Worm (Caenorhabditis elegans): ENCODE results near the gene nspd-2.
"Not testable (repeated sequence)": the region's sequence is repeated elsewhere in the genome, so short reads cannot be mapped to it uniquely, and the experiment has no call there.

Gene nspd-2

DNA sequence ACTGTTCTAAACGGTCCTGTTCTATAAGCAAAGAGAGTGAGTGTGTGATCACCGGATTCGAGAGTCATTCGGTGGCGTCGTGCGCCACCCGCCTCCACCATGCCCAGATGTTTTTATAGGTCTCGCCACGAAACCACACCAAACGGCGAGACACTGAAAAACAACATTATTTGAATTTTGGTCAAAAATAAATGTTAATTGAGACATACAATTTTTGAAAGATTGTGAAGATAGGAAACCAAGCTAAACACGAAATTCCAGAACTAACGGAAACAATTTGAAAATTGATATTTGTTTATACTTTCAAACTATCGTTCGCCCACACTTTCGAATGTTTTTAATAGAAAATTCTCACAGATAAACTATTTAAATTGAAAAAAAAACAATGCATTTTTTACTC, 19.4 kb upstream of the nspd-2 start, which contains the start of gene catp-6:
TSS of gene catp-6 (minus strand) at position 101 of the 400 bp plus-strand sequence.
- TF ChIP-seq flt-1 (GFP tag; IDR thresholded peaks at IDR 0.05), result no peak
- TF ChIP-seq ama-1 (optimal IDR thresholded peaks at IDR 0.05), result no peak
- TF ChIP-seq scrt-1 (GFP tag; IDR thresholded peaks at IDR 0.05), result no peak
- TF ChIP-seq hnd-1 (tag; optimal IDR thresholded peaks at IDR 0.05), result no peak
- TF ChIP-seq pes-1 (GFP tag; IDR thresholded peaks at IDR 0.05), result no peak
- TF ChIP-seq tbx-37 (GFP tag; conservative IDR thresholded peaks at IDR 0.05), result no peak
- TF ChIP-seq tbx-11 (GFP tag; IDR thresholded peaks at IDR 0.05), result no peak
- no peak for TF ChIP-seq F13C5.2 (tag; optimal IDR thresholded peaks at IDR 0.05)
- no peak for TF ChIP-seq aly-1 (tag; optimal IDR thresholded peaks at IDR 0.05)
- TF ChIP-seq hmg-4 (GFP tag; optimal IDR thresholded peaks at IDR 0.05), result no peak

DNA sequence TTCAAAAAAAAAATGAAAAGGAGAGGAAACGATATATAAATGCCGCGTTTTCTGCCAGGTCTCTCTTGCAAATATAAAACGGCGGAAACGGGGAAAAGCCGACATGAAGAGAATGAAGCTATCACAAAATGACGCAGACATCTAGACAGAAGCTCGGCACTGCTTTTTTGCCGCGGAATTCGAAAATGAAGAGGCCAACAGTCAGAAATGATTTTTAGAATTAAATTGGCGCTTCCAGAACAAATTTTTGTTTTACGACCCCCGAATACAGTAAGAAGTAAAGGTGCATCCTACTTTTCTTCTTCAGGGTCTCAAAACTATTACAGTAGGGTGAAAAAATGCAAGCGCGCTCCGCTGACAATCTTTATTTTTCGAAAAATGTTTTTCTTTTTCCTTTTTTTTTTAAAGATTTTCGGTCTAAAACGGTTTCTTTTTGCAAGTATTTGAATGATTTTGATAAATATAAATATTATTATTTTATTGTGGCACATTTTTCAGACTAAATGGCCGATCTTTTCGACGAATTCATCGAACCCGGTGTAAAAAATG, 18.6 kb upstream of the nspd-2 start, which contains the start of gene mtr-4:
TSS of gene mtr-4 (plus strand) at position 499 of the 549 bp plus-strand sequence.
- TF ChIP-seq tbx-11 (GFP tag; IDR thresholded peaks at IDR 0.05) (no peak), F13C5.2 (tag; optimal IDR thresholded peaks at IDR 0.05) (no peak), sea-1 (GFP tag; conservative IDR thresholded peaks at IDR 0.05) (no peak), tbx-37 (GFP tag; conservative IDR thresholded peaks at IDR 0.05) (no peak), B0310.2 (tag; optimal IDR thresholded peaks at IDR 0.05) (no peak), hmg-4 (GFP tag; optimal IDR thresholded peaks at IDR 0.05) (no peak), hnd-1 (tag; optimal IDR thresholded peaks at IDR 0.05) (no peak), scrt-1 (GFP tag; IDR thresholded peaks at IDR 0.05) (no peak), hmbx-1 (tag; optimal IDR thresholded peaks at IDR 0.05) (no peak), flt-1 (GFP tag; IDR thresholded peaks at IDR 0.05) (no peak), pes-1 (GFP tag; IDR thresholded peaks at IDR 0.05) (no peak), ets-7 (tag; optimal IDR thresholded peaks at IDR 0.05) (no peak)

DNA sequence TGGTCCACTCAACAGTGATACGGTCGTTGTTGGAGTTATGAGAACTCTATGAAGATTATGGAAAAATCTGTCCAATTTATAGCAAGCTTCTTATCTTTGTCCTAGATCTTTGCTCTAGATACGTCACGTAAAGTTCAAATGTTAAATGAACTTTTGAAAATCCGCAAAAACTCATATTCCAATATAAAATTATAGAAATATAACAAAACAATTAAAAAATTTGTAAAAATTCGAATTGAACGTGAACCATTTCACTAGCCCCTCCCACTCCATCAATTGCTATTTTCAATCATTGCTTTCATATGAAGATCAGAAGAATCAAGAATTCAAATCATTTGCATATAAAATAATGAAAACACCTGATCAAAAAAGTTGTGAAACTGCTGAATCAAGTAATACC, 11.3 kb upstream of the nspd-2 start, which contains the start of gene kin-21:
TSS of gene kin-21 (plus strand) at position 301 of the 400 bp plus-strand sequence.
- TF ChIP-seq ceh-13 (GFP tag; optimal IDR thresholded peaks at IDR 0.05), result no peak
- TF ChIP-seq F13C5.2 (tag; optimal IDR thresholded peaks at IDR 0.05), result no peak

DNA sequence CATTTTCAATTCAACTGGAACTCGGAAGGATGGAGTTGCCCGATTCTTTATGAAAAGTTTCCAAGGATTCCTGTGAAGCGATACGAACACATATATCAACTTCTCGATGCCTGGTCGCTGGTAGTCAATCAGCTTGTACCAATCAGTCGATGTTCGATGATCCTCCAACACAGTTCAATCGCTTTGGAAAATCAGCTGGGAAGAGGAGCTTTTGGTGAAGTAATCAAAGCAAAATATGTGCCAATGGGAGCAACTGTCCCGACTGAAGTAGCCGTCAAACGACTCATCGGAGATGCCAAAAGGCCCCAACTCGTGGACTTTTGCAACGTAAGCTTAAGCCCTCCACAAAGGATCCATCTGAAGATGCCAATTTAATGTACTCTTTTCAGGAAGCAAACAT, 10.5 kb upstream of the nspd-2 start:
- TF ChIP-seq aly-1 (tag; optimal IDR thresholded peaks at IDR 0.05) (no peak), scrt-1 (GFP tag; IDR thresholded peaks at IDR 0.05) (no peak), pes-1 (GFP tag; IDR thresholded peaks at IDR 0.05) (no peak), ceh-36 (tag; optimal IDR thresholded peaks at IDR 0.05) (no peak), hnd-1 (tag; optimal IDR thresholded peaks at IDR 0.05) (no peak), tra-4 (tag; optimal IDR thresholded peaks at IDR 0.05) (no peak), ceh-13 (GFP tag; optimal IDR thresholded peaks at IDR 0.05) (no peak), ama-1 (optimal IDR thresholded peaks at IDR 0.05) (no peak), hmg-4 (GFP tag; optimal IDR thresholded peaks at IDR 0.05) (no peak), tbx-37 (GFP tag; conservative IDR thresholded peaks at IDR 0.05) (no peak), flt-1 (GFP tag; IDR thresholded peaks at IDR 0.05) (no peak), F13C5.2 (tag; optimal IDR thresholded peaks at IDR 0.05) (no peak)

DNA sequence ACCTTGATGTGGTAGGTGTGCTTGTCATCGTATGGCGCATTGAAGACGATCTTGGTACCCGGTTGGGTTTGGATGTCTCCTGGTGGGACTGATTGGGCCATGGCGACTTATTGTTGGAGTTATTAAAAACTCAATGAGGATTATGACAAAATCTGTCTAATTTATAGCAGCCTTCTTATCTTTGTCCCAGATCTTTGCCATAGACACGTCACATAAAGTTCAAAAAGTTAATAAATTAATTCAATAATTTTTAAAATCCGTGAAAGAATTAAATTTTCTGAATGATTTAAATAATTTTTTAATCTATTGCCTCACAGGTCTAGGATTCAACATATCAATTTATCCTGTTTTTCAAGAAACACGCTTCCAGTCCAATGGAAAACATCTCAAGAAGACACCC, 7.5 kb upstream of the nspd-2 start, which contains the start of gene msp-81:
TSS of gene msp-81 (minus strand) at position 101 of the 400 bp plus-strand sequence.
- TF ChIP-seq tbx-11 (GFP tag; IDR thresholded peaks at IDR 0.05) (no peak), ama-1 (optimal IDR thresholded peaks at IDR 0.05) (no peak), F13C5.2 (tag; optimal IDR thresholded peaks at IDR 0.05) (no peak), aly-1 (tag; optimal IDR thresholded peaks at IDR 0.05) (no peak), scrt-1 (GFP tag; IDR thresholded peaks at IDR 0.05) (no peak), tra-4 (tag; optimal IDR thresholded peaks at IDR 0.05) (no peak), ets-7 (tag; optimal IDR thresholded peaks at IDR 0.05) (no peak), sea-1 (GFP tag; conservative IDR thresholded peaks at IDR 0.05) (no peak), hnd-1 (tag; optimal IDR thresholded peaks at IDR 0.05) (no peak), tbx-37 (GFP tag; conservative IDR thresholded peaks at IDR 0.05) (no peak), ceh-13 (GFP tag; optimal IDR thresholded peaks at IDR 0.05) (no peak), flt-1 (GFP tag; IDR thresholded peaks at IDR 0.05) (no peak)

DNA sequence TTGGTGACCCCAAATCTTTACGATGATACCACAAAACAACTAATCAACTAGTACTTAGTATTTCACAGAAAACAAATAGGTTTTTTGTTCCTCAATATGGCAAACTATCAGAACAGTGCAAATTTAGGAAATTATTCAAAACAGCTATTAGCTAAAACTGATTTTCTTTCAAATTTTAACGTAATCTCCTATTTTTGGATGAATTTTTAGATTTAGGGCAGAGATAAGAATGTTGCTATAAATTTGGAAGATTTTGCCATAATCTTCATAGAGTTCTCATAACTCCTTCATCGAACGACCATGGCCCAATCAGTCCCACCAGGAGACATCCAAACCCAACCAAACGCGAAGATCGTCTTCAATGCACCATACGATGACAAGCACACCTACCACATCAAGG, 6.5 kb upstream of the nspd-2 start, which contains the start of gene msp-10:
TSS of gene msp-10 (plus strand) at position 301 of the 400 bp plus-strand sequence.
- not testable (repeated sequence) for TF ChIP-seq ama-1 (optimal IDR thresholded peaks at IDR 0.05); tbx-11 (GFP tag; IDR thresholded peaks at IDR 0.05); tra-4 (tag; optimal IDR thresholded peaks at IDR 0.05)

DNA sequence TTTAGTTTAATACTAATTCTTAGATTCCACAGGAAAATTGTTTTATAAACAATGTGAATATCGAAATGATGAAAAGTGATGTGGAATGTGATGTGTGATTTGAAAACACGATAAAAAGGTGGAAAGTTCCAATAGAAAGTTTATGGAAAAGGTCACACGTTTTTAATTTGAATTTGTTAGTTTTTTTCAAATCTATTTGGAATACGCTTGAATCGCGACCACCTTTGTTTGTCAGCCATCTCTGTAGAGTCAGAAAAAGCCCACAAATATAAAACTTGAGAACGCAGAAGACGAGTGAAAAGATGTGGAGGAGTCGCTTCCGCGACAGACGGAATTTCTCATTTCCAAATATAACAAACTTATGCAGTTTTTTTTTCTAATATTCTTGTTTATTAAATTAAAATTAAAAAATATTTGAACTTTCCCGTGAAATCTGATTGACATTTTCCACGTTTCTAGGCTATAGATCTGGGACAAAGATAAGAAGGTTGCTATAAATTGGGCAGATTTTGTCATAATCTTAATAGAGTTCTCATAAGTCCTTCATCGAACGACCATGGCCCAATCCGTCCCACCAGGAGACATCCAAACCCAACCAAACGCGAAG, 2.8 kb upstream of the nspd-2 start, which contains the start of the genes kin-24 and msp-56:
TSS of gene kin-24 (minus strand) at position 101 of the 607 bp plus-strand sequence.
TSS of gene msp-56 (plus strand) at position 557 of the 607 bp plus-strand sequence.
- TF ChIP-seq B0310.2 (tag; optimal IDR thresholded peaks at IDR 0.05), result no peak

- TF ChIP-seq B0310.2 (tag; optimal IDR thresholded peaks at IDR 0.05) (no peak), ceh-13 (GFP tag; optimal IDR thresholded peaks at IDR 0.05) (no peak), hmbx-1 (tag; optimal IDR thresholded peaks at IDR 0.05) (no peak), pes-1 (GFP tag; IDR thresholded peaks at IDR 0.05) (no peak), aly-1 (tag; optimal IDR thresholded peaks at IDR 0.05) (no peak), ceh-36 (tag; optimal IDR thresholded peaks at IDR 0.05) (no peak), hmg-4 (GFP tag; optimal IDR thresholded peaks at IDR 0.05) (no peak), flt-1 (GFP tag; IDR thresholded peaks at IDR 0.05) (no peak), sea-1 (GFP tag; conservative IDR thresholded peaks at IDR 0.05) (no peak), ets-7 (tag; optimal IDR thresholded peaks at IDR 0.05) (no peak), hnd-1 (tag; optimal IDR thresholded peaks at IDR 0.05) (no peak), tra-4 (tag; optimal IDR thresholded peaks at IDR 0.05) (no peak), tbx-11 (GFP tag; IDR thresholded peaks at IDR 0.05) (no peak), scrt-1 (GFP tag; IDR thresholded peaks at IDR 0.05) (no peak)
Measured at ce11 chrIV:9842071-9842470, 1.8 kb upstream of the nspd-2 start, which contains the start of gene K07F5.17. K07F5.17 (plus strand) TSS chrIV:9842371.
